Fruit fly (Drosophila melanogaster) whole organism, embryonic: ENCODE data around the gene CG17124.

Source experiments
- B-H2 ChIP-seq: fragments of 200-800 bp; sonication (Bioruptor generic); optimal IDR thresholded peaks from 2 replicates; lab custom pipeline; 2018; ENCODE audit warnings: missing biosample characterization, mild to moderate bottlenecking, missing genetic modification characterization
- CG10565 ChIP-seq: fragments of 200-800 bp; sonication (Bioruptor generic); optimal IDR thresholded peaks from 3 replicates; lab custom pipeline; 2016; ENCODE audit warnings: missing biosample characterization, mild to moderate bottlenecking, missing genetic modification characterization
- CG11504 ChIP-seq: fragments of 200-800 bp; sonication (Bioruptor generic); optimal IDR thresholded peaks from 3 replicates; lab custom pipeline; 2019; ENCODE audit warnings: missing biosample characterization, mild to moderate bottlenecking, missing genetic modification characterization, moderate library complexity
- CG12071 ChIP-seq: fragments of 200-800 bp; sonication (Bioruptor generic); optimal IDR thresholded peaks from 3 replicates; lab custom pipeline; 2018; ENCODE audit warnings: missing biosample characterization, mild to moderate bottlenecking, missing genetic modification characterization
- CG14014 ChIP-seq: fragments of 200-800 bp; sonication (Bioruptor generic); IDR thresholded peaks from 2 replicates; pipeline ENCODE4 v1.3.6; 2022; ENCODE audit warnings: missing biosample characterization, missing genetic modification characterization
- CG14441 ChIP-seq: fragments of 200-800 bp; sonication (Bioruptor generic); IDR thresholded peaks from 2 replicates; pipeline ENCODE4 v1.3.6; 2022; ENCODE audit warnings: missing biosample characterization, missing genetic modification characterization
- CG14710 ChIP-seq: fragments of 200-800 bp; sonication (Bioruptor generic); optimal IDR thresholded peaks from 3 replicates; lab custom pipeline; 2019; ENCODE audit warnings: missing biosample characterization, mild to moderate bottlenecking, missing genetic modification characterization, moderate library complexity
- CG15269 ChIP-seq: fragments of 200-800 bp; sonication (Bioruptor generic); optimal IDR thresholded peaks from 2 replicates; lab custom pipeline; 2018; ENCODE audit warnings: missing biosample characterization, mild to moderate bottlenecking, missing genetic modification characterization, moderate library complexity
- CG17328 ChIP-seq: fragments of 200-800 bp; sonication (Bioruptor generic); IDR thresholded peaks from 2 replicates; pipeline ENCODE4 v1.3.6; 2022; ENCODE audit warnings: missing biosample characterization, missing genetic modification characterization
- CG18619 ChIP-seq: fragments of 200-800 bp; sonication (Bioruptor generic); optimal IDR thresholded peaks from 3 replicates; lab custom pipeline; 2017; ENCODE audit warnings: missing biosample characterization, mild to moderate bottlenecking, missing genetic modification characterization
- CG30403 ChIP-seq: fragments of 200-800 bp; sonication (Bioruptor generic); optimal IDR thresholded peaks from 3 replicates; lab custom pipeline; 2016; ENCODE audit warnings: missing biosample characterization, missing genetic modification characterization
- CG31224 ChIP-seq: fragments of 200-800 bp; sonication (Bioruptor generic); IDR thresholded peaks from 2 replicates; pipeline ENCODE4 v1.3.6; 2022; ENCODE audit warnings: missing biosample characterization, missing genetic modification characterization
- CG4424 ChIP-seq: fragments of 200-800 bp; sonication (Bioruptor generic); optimal IDR thresholded peaks from 3 replicates; lab custom pipeline; 2016; ENCODE audit warnings: missing biosample characterization, missing genetic modification characterization
- CG6683 ChIP-seq: fragments of 200-800 bp; sonication (Bioruptor generic); optimal IDR thresholded peaks from 2 replicates; lab custom pipeline; 2017; ENCODE audit warnings: missing biosample characterization, mild to moderate bottlenecking, missing genetic modification characterization, missing genetic modification reagents
- CG7839 ChIP-seq: fragments of 200-800 bp; sonication (Bioruptor generic); optimal IDR thresholded peaks from 3 replicates; lab custom pipeline; 2018; ENCODE audit warnings: missing biosample characterization, mild to moderate bottlenecking, missing genetic modification characterization, moderate library complexity
- CG9817 ChIP-seq: fragments of 200-800 bp; sonication (Bioruptor generic); optimal IDR thresholded peaks from 2 replicates; lab custom pipeline; 2018; ENCODE audit warnings: missing biosample characterization, mild to moderate bottlenecking, missing genetic modification characterization, moderate library complexity
- D19A ChIP-seq: fragments of 200-800 bp; optimal IDR thresholded peaks from 3 replicates; lab custom pipeline; 2019; ENCODE audit warnings: missing biosample characterization, mild to moderate bottlenecking, missing genetic modification characterization, moderate library complexity
- Dek ChIP-seq: fragments of 200-800 bp; sonication (Bioruptor generic); optimal IDR thresholded peaks from 3 replicates; lab custom pipeline; 2019; ENCODE audit warnings: missing biosample characterization, mild to moderate bottlenecking, missing genetic modification characterization, moderate library complexity
- Ets65A ChIP-seq: fragments of 200-800 bp; sonication (Bioruptor generic); peaks from one replicate; lab custom pipeline; 2016; ENCODE audit warnings: missing biosample characterization, missing genetic modification characterization
- Fer1 ChIP-seq: fragments of 200-800 bp; sonication (Bioruptor generic); optimal IDR thresholded peaks from 2 replicates; lab custom pipeline; 2017; ENCODE audit warnings: missing biosample characterization, mild to moderate bottlenecking, missing genetic modification characterization
- HLH3B ChIP-seq: fragments of 200-800 bp; sonication (Bioruptor generic); IDR thresholded peaks from 2 replicates; pipeline ENCODE4 v1.3.6; 2022; ENCODE audit warnings: missing biosample characterization, missing genetic modification characterization
- Hand ChIP-seq: fragments of 200-800 bp; sonication (Bioruptor generic); optimal IDR thresholded peaks from 2 replicates; lab custom pipeline; 2017; ENCODE audit warnings: mild to moderate bottlenecking, missing biosample characterization, missing genetic modification reagents, missing genetic modification characterization
- Lpt ChIP-seq: fragments of >200 bp; optimal IDR thresholded peaks from 2 replicates; lab custom pipeline; 2018; ENCODE audit warnings: missing biosample characterization, missing genetic modification characterization
- Nf-YC ChIP-seq: fragments of 200-800 bp; optimal IDR thresholded peaks from 3 replicates; lab custom pipeline; 2019; ENCODE audit warnings: missing biosample characterization, mild to moderate bottlenecking, missing genetic modification characterization, moderate library complexity
- Pdp1 ChIP-seq, 2 experiments: fragments of 200-800 bp; sonication (Bioruptor generic); optimal IDR thresholded peaks; 3 replicates each; lab custom pipeline; 2016; ENCODE audit warnings: missing biosample characterization in 2 of 2, missing genetic modification characterization in 2 of 2, mild to moderate bottlenecking in 1 of 2, moderate library complexity in 1 of 2
- Rfx ChIP-seq: fragments of 200-800 bp; sonication (Bioruptor generic); IDR thresholded peaks from 2 replicates; pipeline ENCODE4 v1.3.6; 2022; ENCODE audit warnings: missing biosample characterization, missing genetic modification characterization
- Spps ChIP-seq: fragments of 200-800 bp; sonication (Bioruptor generic); optimal IDR thresholded peaks from 2 replicates; lab custom pipeline; 2018; ENCODE audit warnings: missing biosample characterization, mild to moderate bottlenecking, missing genetic modification characterization
- Ssrp ChIP-seq: fragments of 200-800 bp; sonication (Bioruptor generic); optimal IDR thresholded peaks from 2 replicates; lab custom pipeline; 2018; ENCODE audit warnings: missing biosample characterization, mild to moderate bottlenecking, missing genetic modification characterization, moderate library complexity
- cg ChIP-seq: fragments of 200-800 bp; sonication (Bioruptor generic); optimal IDR thresholded peaks from 3 replicates; lab custom pipeline; 2019; ENCODE audit warnings: missing biosample characterization, mild to moderate bottlenecking, missing genetic modification characterization, moderate library complexity
- chinmo ChIP-seq: fragments of 200-800 bp; sonication (Bioruptor generic); IDR thresholded peaks from 4 replicates; pipeline ENCODE4 v1.3.6; 2022; ENCODE audit warnings: missing biosample characterization, missing genetic modification characterization; ENCODE audit not compliant: partially characterized antibody
- dimm ChIP-seq: fragments of 200-800 bp; sonication (Bioruptor generic); IDR thresholded peaks from 2 replicates; pipeline ENCODE4 v1.3.6; 2022; ENCODE audit warnings: missing biosample characterization, missing genetic modification characterization
- esg ChIP-seq: fragments of 200-800 bp; sonication (Bioruptor generic); conservative IDR thresholded peaks from 2 replicates; pipeline ENCODE4 v1.3.6; 2022; ENCODE audit warnings: missing biosample characterization, missing genetic modification characterization
- gem ChIP-seq: fragments of 200-800 bp; sonication (Bioruptor generic); optimal IDR thresholded peaks from 2 replicates; lab custom pipeline; 2019; ENCODE audit warnings: missing biosample characterization, mild to moderate bottlenecking, missing genetic modification characterization, moderate library complexity
- hth ChIP-seq: fragments of >200 bp; optimal IDR thresholded peaks from 2 replicates; lab custom pipeline; 2017; ENCODE audit warnings: inconsistent platforms
- nerfin-1 ChIP-seq: fragments of 200-800 bp; sonication (Bioruptor generic); optimal IDR thresholded peaks from 3 replicates; lab custom pipeline; 2019; ENCODE audit warnings: missing biosample characterization, mild to moderate bottlenecking, missing genetic modification characterization, moderate library complexity
- nmo ChIP-seq: fragments of 200-800 bp; sonication (Bioruptor generic); optimal IDR thresholded peaks from 2 replicates; lab custom pipeline; 2018; ENCODE audit warnings: missing biosample characterization, mild to moderate bottlenecking, missing genetic modification characterization, moderate library complexity
- p53 ChIP-seq: fragments of 200-800 bp; sonication (Bioruptor generic); optimal IDR thresholded peaks from 2 replicates; lab custom pipeline; 2016; ENCODE audit warnings: missing biosample characterization, missing genetic modification characterization
- salm ChIP-seq: fragments of 200-800 bp; sonication (Bioruptor generic); optimal IDR thresholded peaks from 2 replicates; lab custom pipeline; 2018; ENCODE audit warnings: missing biosample characterization, mild to moderate bottlenecking, missing genetic modification characterization
- scrt ChIP-seq: fragments of 200-800 bp; sonication (Bioruptor generic); optimal IDR thresholded peaks from 2 replicates; lab custom pipeline; 2018; ENCODE audit warnings: missing biosample characterization, mild to moderate bottlenecking, missing genetic modification characterization, moderate library complexity
- sens ChIP-seq: fragments of 200-800 bp; sonication (Bioruptor generic); peaks from one replicate; lab custom pipeline; 2016; ENCODE audit warnings: missing biosample characterization, missing genetic modification characterization
- seq ChIP-seq: fragments of 200-800 bp; sonication (Bioruptor generic); IDR thresholded peaks from 2 replicates; pipeline ENCODE4 v1.3.6; 2022; ENCODE audit warnings: missing biosample characterization, missing genetic modification characterization
- sisA ChIP-seq: fragments of 200-800 bp; sonication (Bioruptor generic); IDR thresholded peaks from 2 replicates; pipeline ENCODE4 v1.3.6; 2022; ENCODE audit warnings: missing biosample characterization, missing genetic modification characterization
- stc ChIP-seq: fragments of 200-800 bp; sonication (Bioruptor generic); IDR thresholded peaks from 2 replicates; pipeline ENCODE4 v1.3.6; 2022; ENCODE audit warnings: missing biosample characterization, missing genetic modification characterization
- sug ChIP-seq: fragments of 200-800 bp; optimal IDR thresholded peaks from 2 replicates; lab custom pipeline; 2019; ENCODE audit warnings: missing biosample characterization, mild to moderate bottlenecking, missing genetic modification characterization, moderate library complexity
- tgo ChIP-seq: fragments of 200-800 bp; sonication (Bioruptor generic); IDR thresholded peaks from 3 replicates; pipeline ENCODE4 v1.3.6; 2022; ENCODE audit warnings: missing biosample characterization, missing genetic modification characterization
- tin ChIP-seq: fragments of 200-800 bp; sonication (Bioruptor generic); optimal IDR thresholded peaks from 3 replicates; lab custom pipeline; 2016; ENCODE audit warnings: missing biosample characterization, missing genetic modification characterization
- unpg ChIP-seq: fragments of 200-800 bp; sonication (Bioruptor generic); optimal IDR thresholded peaks from 3 replicates; lab custom pipeline; 2018; ENCODE audit warnings: missing biosample characterization, mild to moderate bottlenecking, missing genetic modification characterization, moderate library complexity
- zf30C ChIP-seq: fragments of 200-800 bp; sonication (Bioruptor generic); optimal IDR thresholded peaks from 3 replicates; lab custom pipeline; 2018; ENCODE audit warnings: missing biosample characterization, mild to moderate bottlenecking, missing genetic modification characterization
- zfh1 ChIP-seq: fragments of 200-800 bp; sonication (Bioruptor generic); IDR thresholded peaks from 3 replicates; pipeline ENCODE4 v1.3.6; 2022; ENCODE audit warnings: missing biosample characterization, missing genetic modification characterization

CG17124 gene

DNA sequence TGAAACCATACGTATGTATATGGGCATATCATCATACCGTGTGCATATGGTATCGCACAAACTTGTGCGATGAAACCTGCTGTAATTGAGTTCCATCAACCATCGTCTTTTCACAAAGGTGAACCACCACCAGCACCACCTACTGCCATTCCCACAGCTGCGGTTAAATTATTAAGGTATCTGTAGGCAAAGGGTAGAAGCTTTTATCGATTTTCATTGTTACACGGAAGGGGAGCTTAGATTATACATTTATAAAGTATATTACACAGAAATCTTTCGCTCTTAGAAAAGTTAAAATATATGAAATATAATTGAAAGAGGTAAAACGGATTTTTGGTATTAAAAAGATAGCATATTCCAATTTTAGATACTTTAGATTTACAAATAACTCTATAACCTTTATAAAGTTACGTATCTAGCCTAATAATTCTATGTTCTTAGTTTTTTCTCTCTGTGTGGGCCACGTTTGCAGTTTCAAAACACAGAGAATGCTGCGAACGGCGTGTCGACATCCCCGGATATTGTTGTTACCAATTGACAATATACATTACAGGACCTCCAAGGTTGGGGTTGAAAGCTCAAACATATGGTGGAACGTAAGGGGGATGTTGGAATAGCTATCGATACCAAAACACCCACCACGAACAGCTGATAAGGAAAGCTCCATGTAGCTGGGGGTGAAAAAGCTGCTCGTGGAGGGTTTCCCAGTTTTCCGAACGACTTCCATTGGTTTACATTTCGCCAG is 4.5 kb upstream of the CG17124 start, which contains the start of gene CG6495 (continued):
- TF ChIP-seq seq (GFP tag; lab: Robert Waterston, UW) (no peak), esg (GFP tag; lab: Robert Waterston, UW) (peak; percentile 26; the same call in 1 of the 2 replicates), zfh1 (GFP tag; lab: Robert Waterston, UW) (0 out of 3 replicates have a peak, but pooled peaks have one; percentile 13), Fer1 (GFP tag; lab: Kevin White, UChicago) (peak; percentile 81), sug (tag; lab: Kevin White, UChicago) (peak; percentile 28), B-H2 (no peak), CG14710 (tag; lab: Kevin White, UChicago) (peak; percentile 29), Pdp1 (GFP tag; optimal IDR thresholded peaks at IDR 0.05; lab: Kevin White, UChicago) (peak in 1 of 2 experiments; percentile 15), Spps (no peak), hth (lab: Kevin White, UChicago) (no peak), CG15269 (peak; percentile 72), Rfx (peak; percentile 54), tgo (peak; percentile 50; the same call in 2 of the 3 replicates), salm (peak; percentile 34), p53 (GFP tag; lab: Kevin White, UChicago) (no peak), dimm (GFP tag; lab: Robert Waterston, UW) (no peak), gem (tag; lab: Kevin White, UChicago) (peak; percentile 80), CG4424 (GFP tag; lab: Kevin White, UChicago) (peak; percentile 32), zf30C (GFP tag; lab: Kevin White, UChicago) (peak; percentile 55), unpg (GFP tag; lab: Kevin White, UChicago) (peak; percentile 70), CG18619 (GFP tag; lab: Kevin White, UChicago) (peak; percentile 25), CG14014 (GFP tag; lab: Robert Waterston, UW) (peak; percentile 66), chinmo (GFP tag; lab: Robert Waterston, UW) (no peak), Dek (tag; lab: Kevin White, UChicago) (peak; percentile 50), stc (GFP tag; lab: Robert Waterston, UW) (peak; percentile 51; the same call in 1 of the 2 replicates), nmo (GFP tag; lab: Kevin White, UChicago) (peak; percentile 55), tin (GFP tag; lab: Kevin White, UChicago) (peak; percentile 15), CG9817 (tag; lab: Kevin White, UChicago) (peak; percentile 32), Hand (GFP tag; lab: Kevin White, UChicago) (peak; percentile 63), CG11504 (tag; lab: Kevin White, UChicago) (peak; percentile 78), CG17328 (GFP tag; lab: Robert Waterston, UW) (peak; percentile 39; the same call in 1 of the 2 replicates), sens (GFP tag; lab: Kevin White, UChicago) (peak; percentile 86), Lpt (no peak), CG6683 (peak; percentile 45), CG10565 (GFP tag; lab: Kevin White, UChicago) (no peak), CG7839 (peak; percentile 75), HLH3B (GFP tag; lab: Robert Waterston, UW) (peak; percentile 63), nerfin-1 (tag; lab: Kevin White, UChicago) (peak; percentile 16), Ets65A (GFP tag; lab: Kevin White, UChicago) (no peak), Nf-YC (tag; lab: Kevin White, UChicago) (peak; percentile 55), CG12071 (GFP tag; lab: Kevin White, UChicago) (peak; percentile 1), Ssrp (tag; lab: Kevin White, UChicago) (peak; percentile 47), CG14441 (peak; percentile 21; the same call in 1 of the 2 replicates), CG31224 (no peak), D19A (tag; lab: Kevin White, UChicago) (peak; percentile 57), scrt (peak; percentile 26), CG30403 (GFP tag; lab: Kevin White, UChicago) (peak; percentile 61), cg (GFP tag; lab: Kevin White, UChicago) (no peak), sisA (GFP tag; lab: Robert Waterston, UW) (peak; percentile 37; the same call in 1 of the 2 replicates)
